Worm (Caenorhabditis elegans) whole organism, late embryonic: ENCODE results near the gene sucl-1.

Source experiments
- K09A11.1 ChIP-seq: sonication (generic microtip); optimal IDR thresholded peaks from 2 replicates; lab custom pipeline; 2017; ENCODE audit warnings: antibody characterized with exemption, mild to moderate bottlenecking, missing genetic modification characterization, missing compliant biosample characterization; ENCODE audit not compliant: insufficient read depth
- T23F11.4 ChIP-seq: fragments of 200-800 bp; sonication (Bioruptor generic); optimal IDR thresholded peaks from 2 replicates; lab custom pipeline; 2018; ENCODE audit warnings: mild to moderate bottlenecking, missing genetic modification characterization, missing compliant biosample characterization
- ceh-34 ChIP-seq: sonication (generic microtip); optimal IDR thresholded peaks from 2 replicates; lab custom pipeline; 2016; ENCODE audit warnings: mild to moderate bottlenecking, missing genetic modification characterization, missing compliant biosample characterization
- ceh-6 ChIP-seq: fragments of 200-800 bp; sonication (Bioruptor generic); optimal IDR thresholded peaks from 2 replicates; lab custom pipeline; 2018; ENCODE audit warnings: mild to moderate bottlenecking, missing genetic modification characterization, missing compliant biosample characterization
- elt-4 ChIP-seq: sonication (generic microtip); optimal IDR thresholded peaks from 2 replicates; lab custom pipeline; 2016; ENCODE audit warnings: missing genetic modification characterization, missing compliant biosample characterization
- fkh-6 ChIP-seq: sonication (generic microtip); optimal IDR thresholded peaks from 2 replicates; lab custom pipeline; 2016; ENCODE audit warnings: missing genetic modification characterization, missing compliant biosample characterization
- lim-6 ChIP-seq: sonication (generic microtip); optimal IDR thresholded peaks from 2 replicates; lab custom pipeline; 2016; ENCODE audit warnings: missing genetic modification characterization, missing compliant biosample characterization
- nhr-11 ChIP-seq: fragments of 150-350 bp; optimal IDR thresholded peaks from 2 replicates; lab custom pipeline; 2014; ENCODE audit warnings: missing biosample characterization, missing genetic modification characterization
- odd-2 ChIP-seq: sonication (generic microtip); optimal IDR thresholded peaks from 2 replicates; lab custom pipeline; 2017; ENCODE audit warnings: antibody characterized with exemption, mild to moderate bottlenecking, missing genetic modification characterization, missing compliant biosample characterization
- pha-4 ChIP-seq: fragments of 150-350 bp; optimal IDR thresholded peaks from 2 replicates; lab custom pipeline; 2018; ENCODE audit warnings: missing biosample characterization, missing genetic modification reagents, missing genetic modification characterization

- TF ChIP-seq odd-2 (tag; lab: Kevin White, UChicago) (no peak), ceh-34 (tag; lab: Kevin White, UChicago) (peak; percentile 76), ceh-6 (GFP tag; lab: Kevin White, UChicago) (peak; percentile 81), T23F11.4 (peak; percentile 75), lim-6 (tag; lab: Kevin White, UChicago) (no peak), fkh-6 (tag; lab: Kevin White, UChicago) (peak; percentile 62), elt-4 (tag; lab: Kevin White, UChicago) (no peak), K09A11.1 (tag; lab: Kevin White, UChicago) (peak; percentile 74), nhr-11 (no peak), pha-4 (tag; lab: Kevin White, UChicago) (no peak)
Observed at ce11 chrX:14804706-14805105, 50.9 kb downstream of the sucl-1 start.
